Fruit fly (Drosophila melanogaster): ENCODE data around the gene CG10591.

The CG10591 gene

DNA sequence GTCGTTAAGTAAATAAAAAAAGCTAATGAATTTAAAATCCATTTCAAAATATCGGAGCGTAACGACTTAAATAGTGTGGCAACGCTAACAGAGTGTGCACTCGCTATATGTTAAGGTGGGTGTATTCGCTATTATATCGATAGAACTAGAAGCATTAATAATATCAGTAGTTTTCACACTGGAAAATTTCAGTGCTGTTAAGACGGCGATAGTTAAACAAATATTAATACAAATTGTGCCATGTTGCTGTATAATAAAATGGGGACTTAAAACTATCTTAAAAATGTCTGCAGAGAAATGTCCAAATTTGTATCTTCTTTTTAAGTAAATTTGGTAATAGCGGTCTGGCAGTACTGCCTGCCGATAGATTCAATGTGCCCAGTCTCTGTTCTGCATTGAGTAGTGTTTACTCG is 16.2 kb downstream of the CG10591 start (continued):
- TF ChIP-seq Abd-B (GFP tag; optimal IDR thresholded peaks at IDR 0.05) (peak; percentile 98), btn (GFP tag; optimal IDR thresholded peaks at IDR 0.05) (peak; percentile 71), HmgD (GFP tag; optimal IDR thresholded peaks at IDR 0.05) (peak; percentile 87), pfk (GFP tag; optimal IDR thresholded peaks at IDR 0.05) (no peak), CG7839 (tag; optimal IDR thresholded peaks at IDR 0.05) (no peak), bsh (GFP tag; optimal IDR thresholded peaks at IDR 0.05) (peak in 1 of 2 experiments; percentile 80), CG10959 (GFP tag; IDR thresholded peaks at IDR 0.05) (peak; percentile 73), CG14014 (GFP tag; IDR thresholded peaks at IDR 0.05) (peak; percentile 91), amos (GFP tag; IDR thresholded peaks at IDR 0.05; ENCODE audit: partially characterized antibody) (peak; percentile 86), CG14667 (GFP tag; IDR thresholded peaks at IDR 0.05) (peak; percentile 91), CG1832 (GFP tag; optimal IDR thresholded peaks at IDR 0.05) (no peak), Dref (GFP tag; IDR thresholded peaks at IDR 0.05) (peak; percentile 80), fu2 (GFP tag; optimal IDR thresholded peaks at IDR 0.05) (peak; percentile 87), CG3995 (GFP tag; optimal IDR thresholded peaks at IDR 0.05) (peak; percentile 70), Gsc (GFP tag; IDR thresholded peaks at IDR 0.05) (peak; percentile 70), CG4328 (GFP tag; optimal IDR thresholded peaks at IDR 0.05) (peak; percentile 67), Dll (GFP tag; IDR thresholded peaks at IDR 0.05; ENCODE audit: partially characterized antibody) (peak; percentile 93), CG12299 (tag; optimal IDR thresholded peaks at IDR 0.05) (peak; percentile 62), CG12391 (tag; optimal IDR thresholded peaks at IDR 0.05) (peak; percentile 90), stwl (tag; optimal IDR thresholded peaks at IDR 0.05) (peak; percentile 93), tna (GFP tag; IDR thresholded peaks at IDR 0.05; ENCODE audit: partially characterized antibody) (no peak; the same call in 1 of the 2 replicates), CG16813 (GFP tag; IDR thresholded peaks at IDR 0.05; ENCODE audit: partially characterized antibody) (peak; percentile 88), CG11093 (GFP tag; IDR thresholded peaks at IDR 0.05) (peak; percentile 90), kay (GFP tag; optimal IDR thresholded peaks at IDR 0.05) (peak; percentile 68), unc-4 (GFP tag; IDR thresholded peaks at IDR 0.05; ENCODE audit: partially characterized antibody) (peak; percentile 86), HLH4C (GFP tag; IDR thresholded peaks at IDR 0.05; ENCODE audit: partially characterized antibody) (peak; percentile 74), CG34422 (GFP tag; IDR thresholded peaks at IDR 0.05) (peak; percentile 92), caup (GFP tag; optimal IDR thresholded peaks at IDR 0.05; ENCODE audit: severe bottlenecking) (peak; percentile 78), Stat92E (GFP tag; optimal IDR thresholded peaks at IDR 0.05) (peak in 1 of 3 experiments; percentile 20), B-H2 (GFP tag; optimal IDR thresholded peaks at IDR 0.05) (no peak), tup (GFP tag; optimal IDR thresholded peaks at IDR 0.05) (peak; percentile 44), CTCF (GFP tag; optimal IDR thresholded peaks at IDR 0.05) (peak; percentile 44), trh (GFP tag; optimal IDR thresholded peaks at IDR 0.05) (peak; percentile 51), br (optimal IDR thresholded peaks at IDR 0.05) (no peak), Adf1 (GFP tag; IDR thresholded peaks at IDR 0.05) (peak; percentile 42; the same call in 1 of the 2 replicates), Asciz (GFP tag; optimal IDR thresholded peaks at IDR 0.05) (no peak), D19B (GFP tag; optimal IDR thresholded peaks at IDR 0.05) (no peak), abd-A (tag; optimal IDR thresholded peaks at IDR 0.05) (no peak), zfh2 (GFP tag; optimal IDR thresholded peaks at IDR 0.05) (peak; percentile 93), CG11695 (GFP tag; IDR thresholded peaks at IDR 0.05) (peak; percentile 55; the same call in 1 of the 3 replicates), danr (GFP tag; IDR thresholded peaks at IDR 0.05) (peak; percentile 88), Atf3 (GFP tag; optimal IDR thresholded peaks at IDR 0.05) (peak; percentile 81), CG17328 (GFP tag; IDR thresholded peaks at IDR 0.05) (peak; percentile 80), CG4730 (GFP tag; IDR thresholded peaks at IDR 0.05) (peak; percentile 85), CG18764 (GFP tag; optimal IDR thresholded peaks at IDR 0.05) (peak; percentile 78), tin (GFP tag; optimal IDR thresholded peaks at IDR 0.05) (peak; percentile 88), E2f1 (GFP tag; IDR thresholded peaks at IDR 0.05) (peak; percentile 86), CG6254 (GFP tag; optimal IDR thresholded peaks at IDR 0.05) (peak; percentile 18), sd (tag; optimal IDR thresholded peaks at IDR 0.05) (no peak), Hmx (GFP tag; optimal IDR thresholded peaks at IDR 0.05) (peak; percentile 67), Fer2 (tag; optimal IDR thresholded peaks at IDR 0.05) (peak; percentile 71)
